Worm (Caenorhabditis elegans): ENCODE measurements around the gene cyp-14A2.

ce11 chrX:13294669-13295068, 25.2 kb upstream of the cyp-14A2 start, which contains the start of gene srd-36:
- TF ChIP-seq aptf-2 (GFP tag; conservative IDR thresholded peaks at IDR 0.05) (no peak), pha-4 (tag; optimal IDR thresholded peaks at IDR 0.05) (no peak), nfya-1 (tag; optimal IDR thresholded peaks at IDR 0.05; ENCODE audit: borderline replicate concordance, insufficient read depth) (no peak), unc-62 (GFP tag; optimal IDR thresholded peaks at IDR 0.05) (no peak), nfya-2 (GFP tag; IDR thresholded peaks at IDR 0.05) (no peak), atf-7 (tag; optimal IDR thresholded peaks at IDR 0.05) (no peak), T07F8.4 (tag; optimal IDR thresholded peaks at IDR 0.05) (no peak), let-607 (tag; optimal IDR thresholded peaks at IDR 0.05) (no peak), unc-130 (GFP tag; optimal IDR thresholded peaks at IDR 0.05) (no peak)
